Worm (Caenorhabditis elegans) whole organism, L2 larva: Measurements from ENCODE around the gene Y55F3AM.13.

Experiments used
- lin-13 ChIP-seq: fragments of 150-350 bp; optimal IDR thresholded peaks from 2 replicates; lab custom pipeline; 2014; ENCODE audit warnings: missing biosample characterization, missing genetic modification reagents, missing genetic modification characterization
- sem-4 ChIP-seq: fragments of 150-350 bp; optimal IDR thresholded peaks from 2 replicates; lab custom pipeline; 2014; ENCODE audit warnings: missing biosample characterization, missing genetic modification reagents, missing genetic modification characterization

- TF ChIP-seq sem-4 (tag; lab: Kevin White, UChicago) (no peak), lin-13 (GFP tag; lab: Kevin White, UChicago) (no peak)
These were observed 10.4 kb downstream of the Y55F3AM.13 start, which contains the start of gene srx-12 for ce11 chrIV:1045683-1046082.
